Worm (Caenorhabditis elegans): ENCODE results near the gene C29E4.14.

The C29E4.14 gene

ce11 chrIII:7919823-7920222, at the start of gene C29E4.14:
Gene C29E4.14, plus strand, starts transcription at chrIII:7920123.
- TF ChIP-seq npax-4 (tag; optimal IDR thresholded peaks at IDR 0.05) (no peak), Y22D7AL.16 (tag; optimal IDR thresholded peaks at IDR 0.05) (no peak), syd-9 (tag; optimal IDR thresholded peaks at IDR 0.05) (no peak)

ce11 chrIII:7872776-7873175, 47.1 kb upstream of the C29E4.14 start:
- TF ChIP-seq pat-9 (tag; optimal IDR thresholded peaks at IDR 0.05) (no peak), unc-42 (tag; optimal IDR thresholded peaks at IDR 0.05) (no peak), madf-2 (tag; optimal IDR thresholded peaks at IDR 0.05) (no peak), pha-2 (tag; optimal IDR thresholded peaks at IDR 0.05) (no peak)

- no peak for TF ChIP-seq unc-42 (tag; optimal IDR thresholded peaks at IDR 0.05)
- TF ChIP-seq nhr-232 (tag; optimal IDR thresholded peaks at IDR 0.05), result no peak
- TF ChIP-seq sox-4 (tag; optimal IDR thresholded peaks at IDR 0.05), result no peak
- no peak for TF ChIP-seq pha-4 (tag; optimal IDR thresholded peaks at IDR 0.05)
- no peak for TF ChIP-seq hlh-8 (tag; optimal IDR thresholded peaks at IDR 0.05)
- TF ChIP-seq ceh-2 (tag; optimal IDR thresholded peaks at IDR 0.05), result no peak
- TF ChIP-seq dve-1 (tag; optimal IDR thresholded peaks at IDR 0.05), result no peak
- no peak for TF ChIP-seq fkh-10 (GFP tag; optimal IDR thresholded peaks at IDR 0.05)
- no peak for TF ChIP-seq dmd-4 (tag; optimal IDR thresholded peaks at IDR 0.05; ENCODE audit: borderline replicate concordance)
Observed at ce11 chrIII:7873481-7873880, 46.4 kb upstream of the C29E4.14 start, which contains the start of gene tyr-1. Gene tyr-1, plus strand, starts transcription at chrIII:7873781.

- no peak for TF ChIP-seq syd-9 (tag; optimal IDR thresholded peaks at IDR 0.05)
- no peak for TF ChIP-seq ceh-34 (tag; optimal IDR thresholded peaks at IDR 0.05)
- no peak for TF ChIP-seq ets-4 (tag; optimal IDR thresholded peaks at IDR 0.05)
- no peak for TF ChIP-seq hlh-13 (GFP tag; optimal IDR thresholded peaks at IDR 0.05)
- TF ChIP-seq nfya-1 (tag; optimal IDR thresholded peaks at IDR 0.05), result no peak
- no peak for TF ChIP-seq lim-6 (tag; optimal IDR thresholded peaks at IDR 0.05)
- TF ChIP-seq ceh-31 (tag; optimal IDR thresholded peaks at IDR 0.05), result no peak
- no peak for TF ChIP-seq rnt-1 (tag; optimal IDR thresholded peaks at IDR 0.05)
- TF ChIP-seq zip-5 (tag; optimal IDR thresholded peaks at IDR 0.05), result no peak
- TF ChIP-seq elt-4 (tag; optimal IDR thresholded peaks at IDR 0.05), result no peak
- no peak for TF ChIP-seq fkh-10 (GFP tag; optimal IDR thresholded peaks at IDR 0.05)
- no peak for TF ChIP-seq K09A11.1 (tag; optimal IDR thresholded peaks at IDR 0.05; ENCODE audit: insufficient read depth)
- TF ChIP-seq fkh-6 (tag; optimal IDR thresholded peaks at IDR 0.05), result no peak
- no peak for TF ChIP-seq eyg-1 (tag; optimal IDR thresholded peaks at IDR 0.05)
- TF ChIP-seq madf-2 (tag; optimal IDR thresholded peaks at IDR 0.05), result no peak
- TF ChIP-seq fax-1 (tag; optimal IDR thresholded peaks at IDR 0.05), result no peak
- no peak for TF ChIP-seq unc-42 (tag; optimal IDR thresholded peaks at IDR 0.05)
Observed at ce11 chrIII:7877090-7877489, 42.8 kb upstream of the C29E4.14 start.

- no peak for TF ChIP-seq elt-4 (tag; optimal IDR thresholded peaks at IDR 0.05)
- TF ChIP-seq ama-1 (optimal IDR thresholded peaks at IDR 0.05), result no peak
- TF ChIP-seq pha-2 (tag; optimal IDR thresholded peaks at IDR 0.05), result no peak
- no peak for TF ChIP-seq madf-2 (tag; optimal IDR thresholded peaks at IDR 0.05)
- TF ChIP-seq hlh-30 (tag; optimal IDR thresholded peaks at IDR 0.05; ENCODE audit: insufficient read depth), result no peak
- TF ChIP-seq odd-2 (tag; optimal IDR thresholded peaks at IDR 0.05), result no peak
- TF ChIP-seq pag-3 (tag; optimal IDR thresholded peaks at IDR 0.05; ENCODE audit: borderline replicate concordance), result no peak
- TF ChIP-seq nfya-1 (tag; optimal IDR thresholded peaks at IDR 0.05), result no peak
- TF ChIP-seq pros-1 (tag; optimal IDR thresholded peaks at IDR 0.05), result no peak
- no peak for TF ChIP-seq ceh-2 (tag; optimal IDR thresholded peaks at IDR 0.05)
- TF ChIP-seq sox-4 (tag; optimal IDR thresholded peaks at IDR 0.05), result no peak
- TF ChIP-seq hlh-13 (GFP tag; optimal IDR thresholded peaks at IDR 0.05), result no peak
- TF ChIP-seq pha-4 (tag; optimal IDR thresholded peaks at IDR 0.05), result no peak
- no peak for TF ChIP-seq nhr-232 (tag; optimal IDR thresholded peaks at IDR 0.05)
- no peak for TF ChIP-seq K09A11.1 (tag; optimal IDR thresholded peaks at IDR 0.05; ENCODE audit: insufficient read depth)
- TF ChIP-seq zip-5 (tag; optimal IDR thresholded peaks at IDR 0.05), result no peak
- no peak for TF ChIP-seq hlh-15 (tag; optimal IDR thresholded peaks at IDR 0.05)
- no peak for TF ChIP-seq mec-3 (tag; optimal IDR thresholded peaks at IDR 0.05; ENCODE audit: borderline replicate concordance)
- no peak for TF ChIP-seq C38D4.7 (GFP tag; optimal IDR thresholded peaks at IDR 0.05)
Observed at ce11 chrIII:7878852-7879329, 41.0 kb upstream of the C29E4.14 start, which contains the start of gene sup-18. Gene sup-18, minus strand, starts transcription at chrIII:7878902.

Measured in whole organism, late embryonic.